Worm (Caenorhabditis elegans) whole organism, early embryonic: ENCODE data around the gene hlh-8.

ENCODE experiments used
- F13C5.2 ChIP-seq: sonication (generic microtip); optimal IDR thresholded peaks from 2 replicates; lab custom pipeline; 2017; ENCODE audit warnings: mild to moderate bottlenecking, missing genetic modification characterization, inconsistent platforms, missing compliant biosample characterization
- aly-1 ChIP-seq: sonication (generic microtip); optimal IDR thresholded peaks from 2 replicates; lab custom pipeline; 2016; ENCODE audit warnings: missing genetic modification characterization, missing compliant biosample characterization
- ama-1 ChIP-seq: fragments of 150-350 bp; optimal IDR thresholded peaks from 2 replicates; lab custom pipeline; 2014
- ceh-36 ChIP-seq: sonication (generic microtip); optimal IDR thresholded peaks from 2 replicates; lab custom pipeline; 2016; ENCODE audit warnings: missing genetic modification characterization, inconsistent platforms, missing compliant biosample characterization
- ets-7 ChIP-seq: sonication (generic microtip); optimal IDR thresholded peaks from 2 replicates; lab custom pipeline; 2016; ENCODE audit warnings: missing genotype, missing genetic modification characterization, missing compliant biosample characterization
- flt-1 ChIP-seq: fragments of 200-800 bp; sonication (Bioruptor generic); IDR thresholded peaks from 2 replicates; pipeline ENCODE4 v1.3.6; 2022; ENCODE audit warnings: missing genetic modification characterization, missing compliant biosample characterization
- hmg-4 ChIP-seq: fragments of 200-800 bp; sonication (Bioruptor generic); optimal IDR thresholded peaks from 2 replicates; lab custom pipeline; 2018; ENCODE audit warnings: mild to moderate bottlenecking, missing genetic modification characterization, missing compliant biosample characterization
- hnd-1 ChIP-seq: sonication (generic microtip); optimal IDR thresholded peaks from 2 replicates; lab custom pipeline; 2016; ENCODE audit warnings: missing genetic modification characterization, missing compliant biosample characterization
- pes-1 ChIP-seq: fragments of 200-800 bp; sonication (Bioruptor generic); IDR thresholded peaks from 2 replicates; pipeline ENCODE4 v1.3.6; 2022; ENCODE audit warnings: missing genetic modification reagents, missing genetic modification characterization, missing compliant biosample characterization
- scrt-1 ChIP-seq: fragments of 200-800 bp; sonication (Bioruptor generic); IDR thresholded peaks from 2 replicates; pipeline ENCODE4 v1.3.6; 2022; ENCODE audit warnings: missing genetic modification characterization, missing compliant biosample characterization
- sea-1 ChIP-seq: fragments of 200-800 bp; sonication (Bioruptor generic); conservative IDR thresholded peaks from 2 replicates; pipeline ENCODE4 v1.3.6; 2022; ENCODE audit warnings: missing genetic modification characterization, missing compliant biosample characterization
- tra-4 ChIP-seq: sonication (generic microtip); optimal IDR thresholded peaks from 2 replicates; lab custom pipeline; 2017; ENCODE audit warnings: missing genetic modification characterization, missing compliant biosample characterization

- TF ChIP-seq hmg-4 (GFP tag; lab: Kevin White, UChicago) (no peak), pes-1 (no peak), flt-1 (GFP tag; lab: Robert Waterston, UW) (no peak), F13C5.2 (tag; lab: Kevin White, UChicago) (no peak), ama-1 (lab: Kevin White, UChicago) (no peak), ets-7 (tag; lab: Kevin White, UChicago) (no peak), tra-4 (no peak), ceh-36 (tag; lab: Kevin White, UChicago) (no peak), aly-1 (tag; lab: Kevin White, UChicago) (no peak), scrt-1 (GFP tag; lab: Robert Waterston, UW) (no peak), sea-1 (GFP tag; lab: Robert Waterston, UW) (no peak), hnd-1 (no peak)
Measured at ce11 chrX:8103899-8104298, 12.4 kb upstream of the hlh-8 start, which contains the start of gene K07E3.2.
